Fruit fly (Drosophila melanogaster) whole organism, embryonic: Measurements from ENCODE around the gene CG10638.

Experiments used
- Blimp-1 ChIP-seq: fragments of 200-800 bp; sonication (Bioruptor generic); optimal IDR thresholded peaks from 3 replicates; lab custom pipeline; 2018; ENCODE audit warnings: missing biosample characterization, missing genetic modification characterization, mild to moderate bottlenecking, moderate library complexity, missing genetic modification reagents
- CG11723 ChIP-seq: fragments of 200-800 bp; sonication (Bioruptor generic); optimal IDR thresholded peaks from 2 replicates; lab custom pipeline; 2017; ENCODE audit warnings: missing biosample characterization, mild to moderate bottlenecking, missing genetic modification characterization
- CG12155 ChIP-seq: fragments of 200-800 bp; sonication (Bioruptor generic); optimal IDR thresholded peaks from 3 replicates; lab custom pipeline; 2016; ENCODE audit warnings: missing biosample characterization, missing genetic modification characterization
- CG12769 ChIP-seq: fragments of 200-800 bp; sonication (Bioruptor generic); optimal IDR thresholded peaks from 2 replicates; lab custom pipeline; 2019; ENCODE audit warnings: missing biosample characterization, mild to moderate bottlenecking, missing genetic modification characterization, moderate library complexity
- CG14050 ChIP-seq: fragments of 200-800 bp; sonication (Bioruptor generic); IDR thresholded peaks from 3 replicates; pipeline ENCODE4 v1.3.6; 2022; ENCODE audit warnings: missing biosample characterization, missing genetic modification characterization
- CG15011 ChIP-seq: fragments of 200-800 bp; sonication (Bioruptor generic); optimal IDR thresholded peaks from 3 replicates; lab custom pipeline; 2018; ENCODE audit warnings: missing biosample characterization, mild to moderate bottlenecking, missing genetic modification characterization
- CG15514 ChIP-seq: fragments of 200-800 bp; sonication (Bioruptor generic); optimal IDR thresholded peaks from 3 replicates; lab custom pipeline; 2017; ENCODE audit warnings: missing biosample characterization, missing genetic modification characterization, mild to moderate bottlenecking, moderate library complexity, missing genetic modification reagents
- CG18764 ChIP-seq: fragments of 200-800 bp; sonication (Bioruptor generic); optimal IDR thresholded peaks from 3 replicates; lab custom pipeline; 2016; ENCODE audit warnings: missing biosample characterization, missing genetic modification characterization
- CG30020 ChIP-seq: fragments of 200-800 bp; optimal IDR thresholded peaks from 2 replicates; lab custom pipeline; 2019; ENCODE audit warnings: missing biosample characterization, mild to moderate bottlenecking, missing genetic modification characterization, moderate library complexity
- CG32772 ChIP-seq: fragments of 200-800 bp; sonication (Bioruptor generic); IDR thresholded peaks from 2 replicates; pipeline ENCODE4 v1.3.6; 2022; ENCODE audit warnings: missing biosample characterization, missing genetic modification characterization
- CG5180 ChIP-seq: fragments of 200-800 bp; sonication (Bioruptor generic); optimal IDR thresholded peaks from 3 replicates; lab custom pipeline; 2017; ENCODE audit warnings: missing biosample characterization, missing genetic modification characterization, mild to moderate bottlenecking, moderate library complexity, missing genetic modification reagents
- CG5953 ChIP-seq: fragments of 200-800 bp; sonication (Bioruptor generic); IDR thresholded peaks from 2 replicates; pipeline ENCODE4 v1.3.6; 2022; ENCODE audit warnings: missing biosample characterization, missing genetic modification characterization
- CG6175 ChIP-seq: fragments of 200-800 bp; sonication (Bioruptor generic); IDR thresholded peaks from 3 replicates; pipeline ENCODE4 v1.3.6; 2022; ENCODE audit warnings: missing biosample characterization, missing genetic modification characterization
- CG6765 ChIP-seq: fragments of 200-800 bp; sonication (Bioruptor generic); optimal IDR thresholded peaks from 3 replicates; lab custom pipeline; 2017; ENCODE audit warnings: missing biosample characterization, mild to moderate bottlenecking, missing genetic modification characterization
- CG6791 ChIP-seq: fragments of 200-800 bp; sonication (Bioruptor generic); IDR thresholded peaks from 3 replicates; pipeline ENCODE4 v1.3.6; 2022; ENCODE audit warnings: missing biosample characterization, missing genetic modification characterization; ENCODE audit not compliant: partially characterized antibody
- CG9932 ChIP-seq: fragments of 200-800 bp; sonication (Bioruptor generic); IDR thresholded peaks from 2 replicates; pipeline ENCODE4 v1.3.6; 2022; ENCODE audit warnings: missing biosample characterization, missing genetic modification characterization
- D ChIP-seq, 2 experiments: fragments of 200-800 bp in 1 of 2; fragments of >200 bp in 1 of 2; sonication (Bioruptor generic) in 1 of 2; optimal IDR thresholded peaks; 2 replicates in 1 of 2; 3 replicates in 1 of 2; lab custom pipeline; 2017; ENCODE audit warnings: mild to moderate bottlenecking in 1 of 2, missing biosample characterization in 1 of 2, missing genetic modification characterization in 1 of 2, missing genetic modification reagents in 1 of 2
- Dref ChIP-seq: fragments of 200-800 bp; sonication (Bioruptor generic); IDR thresholded peaks from 2 replicates; pipeline ENCODE4 v1.3.6; 2022; ENCODE audit warnings: missing biosample characterization, missing genetic modification characterization
- E2f2 ChIP-seq: fragments of 200-800 bp; sonication (Bioruptor generic); IDR thresholded peaks from 2 replicates; pipeline ENCODE4 v1.3.6; 2022; ENCODE audit warnings: missing biosample characterization, missing genetic modification characterization
- HHEX ChIP-seq: fragments of 200-800 bp; sonication (Bioruptor generic); optimal IDR thresholded peaks from 3 replicates; lab custom pipeline; 2017; ENCODE audit warnings: missing biosample characterization, mild to moderate bottlenecking, missing genetic modification characterization, missing genetic modification reagents
- Hmx ChIP-seq: fragments of 200-800 bp; sonication (Bioruptor generic); optimal IDR thresholded peaks from 2 replicates; lab custom pipeline; 2016; ENCODE audit warnings: missing biosample characterization, missing genetic modification characterization
- MESR4 ChIP-seq: fragments of 200-800 bp; sonication (Bioruptor generic); optimal IDR thresholded peaks from 2 replicates; lab custom pipeline; 2018; ENCODE audit warnings: missing biosample characterization, mild to moderate bottlenecking, missing genetic modification characterization, moderate library complexity
- Opbp ChIP-seq: fragments of 200-800 bp; sonication (Bioruptor generic); IDR thresholded peaks from 3 replicates; pipeline ENCODE4 v1.3.6; 2022; ENCODE audit warnings: missing biosample characterization, missing genetic modification characterization; ENCODE audit not compliant: partially characterized antibody
- Stat92E ChIP-seq, 3 experiments: fragments of >200 bp in 2 of 3; fragments of 200-800 bp in 1 of 3; sonication (Bioruptor generic) in 1 of 3; optimal IDR thresholded peaks; 2 replicates each; lab custom pipeline; 2017 to 2019; ENCODE audit warnings: missing biosample characterization in 3 of 3, missing genetic modification characterization in 3 of 3, mild to moderate bottlenecking in 1 of 3, moderate library complexity in 1 of 3
- ase ChIP-seq: fragments of 200-800 bp; sonication (Bioruptor generic); IDR thresholded peaks from 3 replicates; pipeline ENCODE4 v1.3.6; 2022; ENCODE audit warnings: missing biosample characterization, missing genetic modification characterization
- bab2 ChIP-seq: fragments of 200-800 bp; sonication (Bioruptor generic); optimal IDR thresholded peaks from 2 replicates; lab custom pipeline; 2016; ENCODE audit warnings: missing biosample characterization, missing genetic modification characterization
- bbx ChIP-seq: fragments of 200-800 bp; sonication (Bioruptor generic); IDR thresholded peaks from 2 replicates; pipeline ENCODE4 v1.3.6; 2022; ENCODE audit warnings: missing biosample characterization, missing genetic modification characterization; ENCODE audit not compliant: partially characterized antibody
- bigmax ChIP-seq: fragments of 200-800 bp; sonication (Bioruptor generic); optimal IDR thresholded peaks from 2 replicates; lab custom pipeline; 2018; ENCODE audit warnings: missing biosample characterization, mild to moderate bottlenecking, missing genetic modification characterization
- bsh ChIP-seq, 2 experiments: fragments of 200-800 bp; sonication (Bioruptor generic); optimal IDR thresholded peaks; 2 replicates each; lab custom pipeline; 2017 to 2018; ENCODE audit warnings: mild to moderate bottlenecking in 2 of 2, missing biosample characterization in 2 of 2, missing genetic modification characterization in 2 of 2, moderate library complexity in 1 of 2
- corto ChIP-seq: fragments of 200-800 bp; sonication (Bioruptor generic); optimal IDR thresholded peaks from 2 replicates; lab custom pipeline; 2016; ENCODE audit warnings: missing biosample characterization, mild to moderate bottlenecking, missing genetic modification characterization, moderate library complexity
- cwo ChIP-seq: fragments of 200-800 bp; sonication (Bioruptor generic); optimal IDR thresholded peaks from 3 replicates; lab custom pipeline; 2017; ENCODE audit warnings: missing biosample characterization, missing genetic modification characterization, mild to moderate bottlenecking, moderate library complexity, missing genetic modification reagents
- emc ChIP-seq: fragments of 200-800 bp; sonication (Bioruptor generic); optimal IDR thresholded peaks from 2 replicates; lab custom pipeline; 2016; ENCODE audit warnings: missing biosample characterization, missing genetic modification characterization
- eyg ChIP-seq: fragments of 200-800 bp; sonication (Bioruptor generic); optimal IDR thresholded peaks from 3 replicates; lab custom pipeline; 2016; ENCODE audit warnings: missing biosample characterization, missing genetic modification characterization
- gcm ChIP-seq: fragments of 200-800 bp; sonication (Bioruptor generic); optimal IDR thresholded peaks from 2 replicates; lab custom pipeline; 2019; ENCODE audit warnings: missing biosample characterization, mild to moderate bottlenecking, missing genetic modification characterization, moderate library complexity
- gt ChIP-seq: fragments of 200-800 bp; sonication (Bioruptor generic); IDR thresholded peaks from 2 replicates; pipeline ENCODE4 v1.3.6; 2022; ENCODE audit warnings: missing biosample characterization, missing genetic modification characterization
- hb ChIP-seq: fragments of 200-800 bp; sonication (Bioruptor generic); IDR thresholded peaks from 3 replicates; pipeline ENCODE4 v1.3.6; 2022; ENCODE audit warnings: missing biosample characterization, missing genetic modification characterization; ENCODE audit not compliant: partially characterized antibody
- hbn ChIP-seq: fragments of 200-800 bp; sonication (Bioruptor generic); IDR thresholded peaks from 2 replicates; pipeline ENCODE4 v1.3.6; 2022; ENCODE audit warnings: missing biosample characterization, missing genetic modification characterization; ENCODE audit not compliant: partially characterized antibody
- her ChIP-seq: fragments of 200-800 bp; sonication (Bioruptor generic); optimal IDR thresholded peaks from 2 replicates; lab custom pipeline; 2016; ENCODE audit warnings: missing biosample characterization, missing genetic modification characterization
- lilli ChIP-seq: fragments of 200-800 bp; sonication (Bioruptor generic); optimal IDR thresholded peaks from 3 replicates; lab custom pipeline; 2016; ENCODE audit warnings: missing biosample characterization, missing genetic modification characterization
- luna ChIP-seq: fragments of 200-800 bp; sonication (Bioruptor generic); optimal IDR thresholded peaks from 2 replicates; lab custom pipeline; 2016; ENCODE audit warnings: missing biosample characterization, missing genetic modification characterization
- pzg ChIP-seq: fragments of 200-800 bp; sonication (Bioruptor generic); optimal IDR thresholded peaks from 3 replicates; lab custom pipeline; 2018; ENCODE audit warnings: missing biosample characterization, mild to moderate bottlenecking, missing genetic modification characterization, moderate library complexity
- seq ChIP-seq: fragments of 200-800 bp; sonication (Bioruptor generic); IDR thresholded peaks from 2 replicates; pipeline ENCODE4 v1.3.6; 2022; ENCODE audit warnings: missing biosample characterization, missing genetic modification characterization
- slp2 ChIP-seq: fragments of 200-800 bp; sonication (Bioruptor generic); optimal IDR thresholded peaks from 2 replicates; lab custom pipeline; 2016; ENCODE audit warnings: missing biosample characterization, missing genetic modification characterization
- tap ChIP-seq: fragments of 200-800 bp; optimal IDR thresholded peaks from 3 replicates; lab custom pipeline; 2019; ENCODE audit warnings: missing biosample characterization, mild to moderate bottlenecking, missing genetic modification characterization, moderate library complexity
- tin ChIP-seq: fragments of 200-800 bp; sonication (Bioruptor generic); optimal IDR thresholded peaks from 3 replicates; lab custom pipeline; 2016; ENCODE audit warnings: missing biosample characterization, missing genetic modification characterization
- tna ChIP-seq: fragments of 200-800 bp; sonication (Bioruptor generic); IDR thresholded peaks from 2 replicates; pipeline ENCODE4 v1.3.6; 2022; ENCODE audit warnings: missing biosample characterization, missing genetic modification characterization; ENCODE audit not compliant: partially characterized antibody
- toy ChIP-seq: fragments of 200-800 bp; sonication (Bioruptor generic); IDR thresholded peaks from 2 replicates; pipeline ENCODE4 v1.3.6; 2022; ENCODE audit warnings: missing biosample characterization, missing genetic modification characterization
- usp ChIP-seq: fragments of >200 bp; optimal IDR thresholded peaks from 2 replicates; lab custom pipeline; 2017; ENCODE audit warnings: missing biosample characterization, missing genetic modification characterization
- vvl ChIP-seq: fragments of 200-800 bp; sonication (Bioruptor generic); IDR thresholded peaks from 2 replicates; pipeline ENCODE4 v1.3.6; 2022; ENCODE audit warnings: missing biosample characterization, missing genetic modification characterization

Gene CG10638

dm6 chr3L:12484948-12485347 is 16.2 kb downstream of the CG10638 start, which contains the start of gene CG10663 (continued):
- no peak for TF ChIP-seq Blimp-1
- TF ChIP-seq CG15514 (GFP tag; lab: Kevin White, UChicago) = peak; percentile 12
- no peak for TF ChIP-seq CG30020 (tag; lab: Kevin White, UChicago)
- TF ChIP-seq Dref (GFP tag; lab: Robert Waterston, UW) = no peak
- TF ChIP-seq Opbp (GFP tag; lab: Robert Waterston, UW) = 0 out of 3 replicates have a peak, but pooled peaks have one; percentile 24
- TF ChIP-seq CG18764 (GFP tag; lab: Kevin White, UChicago) = no peak
- 0 out of 3 replicates have a peak, but pooled peaks have one; percentile 15 for TF ChIP-seq CG6175 (GFP tag; lab: Robert Waterston, UW)
- TF ChIP-seq tap (tag; lab: Kevin White, UChicago) = no peak
- peak; percentile 33 for TF ChIP-seq CG11723 (GFP tag; lab: Kevin White, UChicago)
- peak; percentile 68; the same call in 2 of the 3 replicates for TF ChIP-seq CG6791 (GFP tag; lab: Robert Waterston, UW)
- TF ChIP-seq CG9932 (GFP tag; lab: Robert Waterston, UW) = no peak
- TF ChIP-seq CG32772 (GFP tag; lab: Robert Waterston, UW) = no peak
- TF ChIP-seq gcm = no peak
- TF ChIP-seq cwo (GFP tag; lab: Kevin White, UChicago) = no peak
- no peak for TF ChIP-seq emc
- no peak for TF ChIP-seq toy (GFP tag; lab: Robert Waterston, UW)
- TF ChIP-seq ase (GFP tag; lab: Robert Waterston, UW) = no peak
- TF ChIP-seq bsh (GFP tag; optimal IDR thresholded peaks at IDR 0.05; lab: Kevin White, UChicago) = peak; percentile 15 to 28
- TF ChIP-seq E2f2 (GFP tag; lab: Robert Waterston, UW) = peak; percentile 24; the same call in 1 of the 2 replicates
- TF ChIP-seq CG6765 = no peak
- no peak for TF ChIP-seq slp2 (GFP tag; lab: Kevin White, UChicago)
- TF ChIP-seq hb = peak; percentile 51; the same call in 1 of the 3 replicates
- no peak for TF ChIP-seq luna (GFP tag; lab: Kevin White, UChicago)
- TF ChIP-seq hbn (GFP tag; lab: Robert Waterston, UW) = no peak
- no peak for TF ChIP-seq CG5953 (GFP tag; lab: Robert Waterston, UW)
- TF ChIP-seq usp (GFP tag; lab: Kevin White, UChicago) = no peak
- TF ChIP-seq CG12155 (GFP tag; lab: Kevin White, UChicago) = no peak
- no peak for TF ChIP-seq bigmax (GFP tag; lab: Kevin White, UChicago)
- peak; percentile 81 for TF ChIP-seq CG5180 (GFP tag; lab: Kevin White, UChicago)
- TF ChIP-seq bbx (GFP tag; lab: Robert Waterston, UW) = peak; percentile 60; the same call in 1 of the 2 replicates
- no peak for TF ChIP-seq HHEX (GFP tag; lab: Kevin White, UChicago)
- TF ChIP-seq D (optimal IDR thresholded peaks at IDR 0.05; lab: Kevin White, UChicago) = no peak
- TF ChIP-seq D (GFP tag; optimal IDR thresholded peaks at IDR 0.05; lab: Kevin White, UChicago) = no peak
- TF ChIP-seq tna (GFP tag; lab: Robert Waterston, UW) = peak; percentile 51; the same call in 1 of the 2 replicates
- peak; percentile 60; the same call in 1 of the 2 replicates for TF ChIP-seq vvl (GFP tag; lab: Robert Waterston, UW)
- peak; percentile 8 for TF ChIP-seq eyg (GFP tag; lab: Kevin White, UChicago)
- TF ChIP-seq seq = 0 out of 2 replicates have a peak, but pooled peaks have one; percentile 17
- peak; percentile 88 for TF ChIP-seq CG12769 (tag; lab: Kevin White, UChicago)
- TF ChIP-seq MESR4 = no peak
- no peak for TF ChIP-seq her (GFP tag; lab: Kevin White, UChicago)
- peak; percentile 5 for TF ChIP-seq lilli
- TF ChIP-seq corto (GFP tag; lab: Kevin White, UChicago) = no peak
- no peak for TF ChIP-seq Hmx (GFP tag; lab: Kevin White, UChicago)
- no peak for TF ChIP-seq pzg (GFP tag; lab: Kevin White, UChicago)
- TF ChIP-seq CG15011 (GFP tag; lab: Kevin White, UChicago) = no peak
- TF ChIP-seq tin (GFP tag; lab: Kevin White, UChicago) = no peak
- peak in 1 of 3 experiments; percentile 32 for TF ChIP-seq Stat92E (GFP tag; optimal IDR thresholded peaks at IDR 0.05; lab: Kevin White, UChicago)
- no peak for TF ChIP-seq CG14050
- no peak for TF ChIP-seq gt (GFP tag; lab: Robert Waterston, UW)
- no peak for TF ChIP-seq bab2 (GFP tag; lab: Kevin White, UChicago)
